Fruit fly (Drosophila melanogaster) whole organism: Measurements from ENCODE around the gene Trax.

ENCODE experiments used
- CG8478 ChIP-seq: fragments of >200 bp; optimal IDR thresholded peaks from 2 replicates; lab custom pipeline; 2018; ENCODE audit warnings: inconsistent platforms
- Dll ChIP-seq: fragments of >200 bp; optimal IDR thresholded peaks from 2 replicates; lab custom pipeline; 2017

DNA sequence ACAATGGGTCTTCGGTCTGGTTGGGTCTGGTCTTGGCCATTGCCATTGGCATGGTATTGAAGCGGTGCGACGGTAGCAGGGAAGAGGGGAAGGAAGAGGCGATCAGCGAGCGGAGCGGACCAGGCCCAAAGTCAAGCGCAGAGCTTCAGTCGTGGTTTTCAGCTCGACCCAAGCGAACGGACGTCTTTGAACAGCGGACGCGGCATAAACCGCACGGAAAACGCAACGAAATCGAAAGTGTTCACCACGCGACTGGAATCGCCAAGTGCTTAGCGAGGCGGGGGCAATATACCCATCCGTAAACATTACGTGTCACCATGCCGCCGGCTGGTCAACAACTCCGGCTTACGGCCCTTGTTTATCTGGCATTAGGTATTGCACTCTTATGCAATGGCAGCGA, 45.2 kb upstream of the Trax start, which contains the start of gene CG14866:
- TF ChIP-seq Dll (lab: Kevin White, UChicago) (no peak), CG8478 (lab: Kevin White, UChicago) (no peak)
